Worm (Caenorhabditis elegans) whole organism, late embryonic: Measurements from ENCODE around the gene F19H6.6.

Source experiments
- K02D7.2 ChIP-seq: sonication (generic microtip); optimal IDR thresholded peaks from 2 replicates; lab custom pipeline; 2017; ENCODE audit warnings: mild to moderate bottlenecking, missing genetic modification characterization, missing compliant biosample characterization
- ahr-1 ChIP-seq: sonication (generic microtip); optimal IDR thresholded peaks from 2 replicates; lab custom pipeline; 2016; ENCODE audit warnings: missing genetic modification characterization, missing compliant biosample characterization
- ceh-14 ChIP-seq: sonication (generic microtip); optimal IDR thresholded peaks from 2 replicates; lab custom pipeline; 2016; ENCODE audit warnings: missing genotype, missing genetic modification characterization, missing compliant biosample characterization
- fkh-10 ChIP-seq: fragments of 150-350 bp; optimal IDR thresholded peaks from 2 replicates; lab custom pipeline; 2014; ENCODE audit warnings: missing biosample characterization, missing genetic modification reagents, missing genetic modification characterization
- hlh-13 ChIP-seq: fragments of 200-800 bp; sonication (Bioruptor generic); optimal IDR thresholded peaks from 2 replicates; lab custom pipeline; 2018; ENCODE audit warnings: mild to moderate bottlenecking, missing genetic modification characterization, missing compliant biosample characterization
- nfya-1 ChIP-seq: sonication (generic microtip); optimal IDR thresholded peaks from 2 replicates; lab custom pipeline; 2017; ENCODE audit warnings: missing genetic modification characterization, mild to moderate bottlenecking, missing compliant biosample characterization, antibody characterized with exemption, moderate library complexity
- nhr-11 ChIP-seq: fragments of 150-350 bp; optimal IDR thresholded peaks from 2 replicates; lab custom pipeline; 2014; ENCODE audit warnings: missing biosample characterization, missing genetic modification characterization
- odd-2 ChIP-seq: sonication (generic microtip); optimal IDR thresholded peaks from 2 replicates; lab custom pipeline; 2017; ENCODE audit warnings: antibody characterized with exemption, mild to moderate bottlenecking, missing genetic modification characterization, missing compliant biosample characterization
- pat-9 ChIP-seq: fragments of 200-800 bp; sonication (Bioruptor generic); optimal IDR thresholded peaks from 2 replicates; lab custom pipeline; 2018; ENCODE audit warnings: mild to moderate bottlenecking, missing genetic modification characterization, moderate library complexity, missing compliant biosample characterization
- pha-2 ChIP-seq: sonication (generic microtip); optimal IDR thresholded peaks from 2 replicates; lab custom pipeline; 2017; ENCODE audit warnings: mild to moderate bottlenecking, missing genetic modification characterization, missing compliant biosample characterization
- pha-4 ChIP-seq: fragments of 150-350 bp; optimal IDR thresholded peaks from 2 replicates; lab custom pipeline; 2018; ENCODE audit warnings: missing biosample characterization, missing genetic modification reagents, missing genetic modification characterization
- tbx-2 ChIP-seq: sonication (generic microtip); optimal IDR thresholded peaks from 2 replicates; lab custom pipeline; 2016; ENCODE audit warnings: missing genetic modification characterization, missing compliant biosample characterization
- ttx-3 ChIP-seq: sonication (generic microtip); optimal IDR thresholded peaks from 2 replicates; lab custom pipeline; 2016; ENCODE audit warnings: missing genetic modification reagents, missing genetic modification characterization, missing compliant biosample characterization
- zip-5 ChIP-seq: sonication (generic microtip); optimal IDR thresholded peaks from 2 replicates; lab custom pipeline; 2016; ENCODE audit warnings: missing genetic modification characterization, missing compliant biosample characterization

- TF ChIP-seq nfya-1, result no peak
- no peak for TF ChIP-seq ceh-14 (tag; lab: Kevin White, UChicago)
- TF ChIP-seq fkh-10 (GFP tag; lab: Kevin White, UChicago), result no peak
- TF ChIP-seq odd-2, result no peak
- TF ChIP-seq hlh-13 (GFP tag; lab: Kevin White, UChicago), result no peak
- TF ChIP-seq zip-5, result no peak
- TF ChIP-seq pha-2 (tag; lab: Kevin White, UChicago), result no peak
- no peak for TF ChIP-seq ahr-1 (tag; lab: Kevin White, UChicago)
- TF ChIP-seq pha-4 (tag; lab: Kevin White, UChicago), result no peak
- no peak for TF ChIP-seq K02D7.2 (tag; lab: Kevin White, UChicago)
- no peak for TF ChIP-seq nhr-11 (tag; lab: Kevin White, UChicago)
- TF ChIP-seq ttx-3 (tag; lab: Kevin White, UChicago), result no peak
- TF ChIP-seq pat-9 (tag; lab: Kevin White, UChicago), result no peak
- no peak for TF ChIP-seq tbx-2 (tag; lab: Kevin White, UChicago)
These were observed 1.7 kb upstream of the F19H6.6 start, which contains the start of gene nspc-14 for ce11 chrX:12358957-12359356.
